Worm (Caenorhabditis elegans) whole organism, late embryonic: ENCODE data around the gene cank-26.

ENCODE experiments used
- C08G9.2 ChIP-seq: sonication (generic microtip); optimal IDR thresholded peaks from 2 replicates; lab custom pipeline; 2016; ENCODE audit warnings: mild to moderate bottlenecking, missing genetic modification characterization, moderate library complexity, missing compliant biosample characterization
- C38D4.7 ChIP-seq: fragments of 200-800 bp; sonication (Bioruptor generic); optimal IDR thresholded peaks from 2 replicates; lab custom pipeline; 2018; ENCODE audit warnings: mild to moderate bottlenecking, missing genetic modification characterization, moderate library complexity, missing compliant biosample characterization
- K02D7.2 ChIP-seq: sonication (generic microtip); optimal IDR thresholded peaks from 2 replicates; lab custom pipeline; 2017; ENCODE audit warnings: mild to moderate bottlenecking, missing genetic modification characterization, missing compliant biosample characterization
- ahr-1 ChIP-seq: sonication (generic microtip); optimal IDR thresholded peaks from 2 replicates; lab custom pipeline; 2016; ENCODE audit warnings: missing genetic modification characterization, missing compliant biosample characterization
- ceh-18 ChIP-seq: sonication (generic microtip); optimal IDR thresholded peaks from 2 replicates; lab custom pipeline; 2016; ENCODE audit warnings: missing genetic modification characterization, missing compliant biosample characterization
- ceh-22 ChIP-seq: sonication (generic microtip); optimal IDR thresholded peaks from 2 replicates; lab custom pipeline; 2017; ENCODE audit warnings: missing biosample characterization, missing genetic modification characterization
- ceh-24 ChIP-seq: sonication (generic microtip); optimal IDR thresholded peaks from 2 replicates; lab custom pipeline; 2016; ENCODE audit warnings: mild to moderate bottlenecking, missing genetic modification characterization, missing compliant biosample characterization
- ceh-30 ChIP-seq: fragments of 150-350 bp; optimal IDR thresholded peaks from 2 replicates; lab custom pipeline; 2014; ENCODE audit warnings: missing biosample characterization, missing genetic modification characterization
- ceh-45 ChIP-seq: fragments of 200-800 bp; sonication (Bioruptor generic); IDR thresholded peaks from 2 replicates; pipeline ENCODE4 v1.3.6; 2022; ENCODE audit warnings: missing genetic modification reagents, missing genetic modification characterization, missing compliant biosample characterization
- ceh-48 ChIP-seq: sonication (generic microtip); optimal IDR thresholded peaks from 2 replicates; lab custom pipeline; 2016; ENCODE audit warnings: missing genetic modification characterization, inconsistent platforms, missing compliant biosample characterization
- ceh-6 ChIP-seq: fragments of 200-800 bp; sonication (Bioruptor generic); optimal IDR thresholded peaks from 2 replicates; lab custom pipeline; 2018; ENCODE audit warnings: mild to moderate bottlenecking, missing genetic modification characterization, missing compliant biosample characterization
- che-1 ChIP-seq: sonication (generic microtip); optimal IDR thresholded peaks from 2 replicates; lab custom pipeline; 2016; ENCODE audit warnings: mild to moderate bottlenecking, missing genetic modification characterization, missing compliant biosample characterization
- dve-1 ChIP-seq: sonication (generic microtip); optimal IDR thresholded peaks from 2 replicates; lab custom pipeline; 2017; ENCODE audit warnings: antibody characterized with exemption, mild to moderate bottlenecking, missing genetic modification characterization, missing compliant biosample characterization
- elt-4 ChIP-seq: sonication (generic microtip); optimal IDR thresholded peaks from 2 replicates; lab custom pipeline; 2016; ENCODE audit warnings: missing genetic modification characterization, missing compliant biosample characterization
- eyg-1 ChIP-seq: sonication (generic microtip); optimal IDR thresholded peaks from 2 replicates; lab custom pipeline; 2016; ENCODE audit warnings: missing genotype, missing genetic modification characterization, missing compliant biosample characterization
- fkh-6 ChIP-seq: sonication (generic microtip); optimal IDR thresholded peaks from 2 replicates; lab custom pipeline; 2016; ENCODE audit warnings: missing genetic modification characterization, missing compliant biosample characterization
- hlh-13 ChIP-seq: fragments of 200-800 bp; sonication (Bioruptor generic); optimal IDR thresholded peaks from 2 replicates; lab custom pipeline; 2018; ENCODE audit warnings: mild to moderate bottlenecking, missing genetic modification characterization, missing compliant biosample characterization
- hlh-30 ChIP-seq: sonication (generic microtip); optimal IDR thresholded peaks from 2 replicates; lab custom pipeline; 2017; ENCODE audit warnings: antibody characterized with exemption, missing genetic modification characterization, missing compliant biosample characterization; ENCODE audit not compliant: insufficient read depth
- hlh-8 ChIP-seq: sonication (generic microtip); optimal IDR thresholded peaks from 2 replicates; lab custom pipeline; 2016; ENCODE audit warnings: missing genotype, missing genetic modification characterization, missing compliant biosample characterization
- lim-6 ChIP-seq: sonication (generic microtip); optimal IDR thresholded peaks from 2 replicates; lab custom pipeline; 2016; ENCODE audit warnings: missing genetic modification characterization, missing compliant biosample characterization
- lin-11 ChIP-seq: fragments of 200-800 bp; sonication (Bioruptor generic); optimal IDR thresholded peaks from 2 replicates; lab custom pipeline; 2018; ENCODE audit warnings: mild to moderate bottlenecking, missing genetic modification characterization, missing compliant biosample characterization
- madf-2 ChIP-seq: sonication (generic microtip); optimal IDR thresholded peaks from 2 replicates; lab custom pipeline; 2017; ENCODE audit warnings: missing genetic modification characterization, missing compliant biosample characterization
- mec-3 ChIP-seq: sonication (generic microtip); optimal IDR thresholded peaks from 2 replicates; lab custom pipeline; 2016; ENCODE audit warnings: borderline replicate concordance, missing genetic modification characterization, missing compliant biosample characterization
- nfya-1 ChIP-seq: sonication (generic microtip); optimal IDR thresholded peaks from 2 replicates; lab custom pipeline; 2017; ENCODE audit warnings: missing genetic modification characterization, mild to moderate bottlenecking, missing compliant biosample characterization, antibody characterized with exemption, moderate library complexity
- nhr-11 ChIP-seq: fragments of 150-350 bp; optimal IDR thresholded peaks from 2 replicates; lab custom pipeline; 2014; ENCODE audit warnings: missing biosample characterization, missing genetic modification characterization
- nhr-232 ChIP-seq: sonication (generic microtip); optimal IDR thresholded peaks from 2 replicates; lab custom pipeline; 2016; ENCODE audit warnings: missing genetic modification characterization, missing compliant biosample characterization
- npax-4 ChIP-seq: sonication (generic microtip); optimal IDR thresholded peaks from 2 replicates; lab custom pipeline; 2016; ENCODE audit warnings: missing genetic modification characterization, missing compliant biosample characterization
- odd-2 ChIP-seq: sonication (generic microtip); optimal IDR thresholded peaks from 2 replicates; lab custom pipeline; 2017; ENCODE audit warnings: antibody characterized with exemption, mild to moderate bottlenecking, missing genetic modification characterization, missing compliant biosample characterization
- pat-9 ChIP-seq: fragments of 200-800 bp; sonication (Bioruptor generic); optimal IDR thresholded peaks from 2 replicates; lab custom pipeline; 2018; ENCODE audit warnings: mild to moderate bottlenecking, missing genetic modification characterization, moderate library complexity, missing compliant biosample characterization
- pax-1 ChIP-seq: fragments of 150-350 bp; optimal IDR thresholded peaks from 2 replicates; lab custom pipeline; 2014; ENCODE audit warnings: missing biosample characterization, missing genetic modification characterization
- pha-2 ChIP-seq: sonication (generic microtip); optimal IDR thresholded peaks from 2 replicates; lab custom pipeline; 2017; ENCODE audit warnings: mild to moderate bottlenecking, missing genetic modification characterization, missing compliant biosample characterization
- pqm-1 ChIP-seq: sonication (generic microtip); optimal IDR thresholded peaks from 2 replicates; lab custom pipeline; 2016; ENCODE audit warnings: missing genetic modification characterization, missing compliant biosample characterization
- rnt-1 ChIP-seq: sonication (generic microtip); optimal IDR thresholded peaks from 2 replicates; lab custom pipeline; 2016; ENCODE audit warnings: missing genetic modification characterization, missing compliant biosample characterization
- sox-2 ChIP-seq: fragments of 200-800 bp; sonication (Bioruptor generic); IDR thresholded peaks from 2 replicates; pipeline ENCODE4 v1.3.6; 2022; ENCODE audit warnings: missing genetic modification reagents, missing genetic modification characterization, missing compliant biosample characterization
- sox-4 ChIP-seq: sonication (generic microtip); optimal IDR thresholded peaks from 2 replicates; lab custom pipeline; 2017; ENCODE audit warnings: mild to moderate bottlenecking, missing genetic modification characterization, inconsistent platforms, missing compliant biosample characterization
- tbx-7 ChIP-seq: sonication (generic microtip); optimal IDR thresholded peaks from 2 replicates; lab custom pipeline; 2016; ENCODE audit warnings: missing genotype, missing genetic modification characterization, missing compliant biosample characterization
- unc-42 ChIP-seq: sonication (generic microtip); optimal IDR thresholded peaks from 2 replicates; lab custom pipeline; 2016; ENCODE audit warnings: missing genotype, missing genetic modification characterization, missing compliant biosample characterization
- zip-5 ChIP-seq: sonication (generic microtip); optimal IDR thresholded peaks from 2 replicates; lab custom pipeline; 2016; ENCODE audit warnings: missing genetic modification characterization, missing compliant biosample characterization
- ztf-16 ChIP-seq: sonication (generic microtip); optimal IDR thresholded peaks from 2 replicates; lab custom pipeline; 2017; ENCODE audit warnings: missing genetic modification characterization, missing compliant biosample characterization

cank-26 gene

DNA sequence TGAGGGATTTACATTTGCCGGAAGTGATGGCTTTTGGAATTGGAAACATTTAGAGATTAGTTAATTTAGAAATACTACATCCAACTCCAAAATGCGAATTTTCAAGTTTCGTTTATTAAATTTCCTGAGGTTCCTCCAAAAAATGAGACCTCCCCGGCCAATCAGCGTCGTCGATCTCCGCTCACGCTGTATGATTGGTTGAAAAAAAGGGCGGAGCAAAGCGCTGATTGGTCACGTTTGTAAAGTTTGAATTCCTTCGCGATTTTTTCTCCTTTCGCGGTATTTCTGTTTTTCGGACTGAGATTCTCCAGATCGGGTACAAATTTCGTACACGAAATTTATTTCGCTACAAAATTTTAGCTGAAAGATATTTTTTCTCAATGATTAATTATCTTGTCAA is 27.5 kb downstream of the cank-26 start:
- no peak for TF ChIP-seq madf-2 (tag; lab: Kevin White, UChicago)
- peak; percentile 82 for TF ChIP-seq nfya-1 (tag; lab: Kevin White, UChicago)
- no peak for TF ChIP-seq K02D7.2

DNA sequence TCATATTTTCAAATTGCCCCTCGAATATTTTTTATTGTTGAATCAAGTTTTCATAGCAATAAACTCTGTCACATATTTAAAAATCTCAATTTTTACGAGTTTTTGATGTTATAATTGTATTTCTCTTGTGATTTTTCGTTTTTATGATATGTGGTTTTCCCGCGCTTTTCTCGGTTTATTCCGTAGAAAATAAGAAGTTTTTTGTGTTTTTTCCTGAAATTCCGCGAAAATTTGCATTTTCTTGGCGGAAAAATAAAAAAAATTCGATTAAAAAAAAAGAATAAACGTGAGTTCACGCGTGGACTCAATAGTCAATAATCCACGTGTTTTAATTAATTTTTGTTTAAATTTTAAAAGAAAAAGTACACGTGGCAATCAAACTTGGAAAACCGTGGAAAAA is 38.9 kb downstream of the cank-26 start:
- no peak for TF ChIP-seq C38D4.7 (GFP tag; lab: Kevin White, UChicago)
- TF ChIP-seq tbx-7 = no peak
- TF ChIP-seq ceh-30 = no peak
- no peak for TF ChIP-seq nfya-1 (tag; lab: Kevin White, UChicago)
- TF ChIP-seq madf-2 (tag; lab: Kevin White, UChicago) = no peak
- no peak for TF ChIP-seq odd-2 (tag; lab: Kevin White, UChicago)
- TF ChIP-seq ahr-1 (tag; lab: Kevin White, UChicago) = no peak
- TF ChIP-seq zip-5 (tag; lab: Kevin White, UChicago) = no peak
- TF ChIP-seq che-1 = no peak
- no peak for TF ChIP-seq ceh-48

ce11 chrII:3935098-3935497 is 39.8 kb downstream of the cank-26 start:
- no peak for TF ChIP-seq hlh-8 (tag; lab: Kevin White, UChicago)
- no peak for TF ChIP-seq K02D7.2
- no peak for TF ChIP-seq dve-1 (tag; lab: Kevin White, UChicago)
- TF ChIP-seq lin-11 (tag; lab: Kevin White, UChicago) = no peak
- no peak for TF ChIP-seq rnt-1 (tag; lab: Kevin White, UChicago)
- TF ChIP-seq ceh-18 (tag; lab: Kevin White, UChicago) = no peak
- TF ChIP-seq ahr-1 (tag; lab: Kevin White, UChicago) = no peak
- TF ChIP-seq pax-1 (tag; lab: Kevin White, UChicago) = no peak
- TF ChIP-seq elt-4 (tag; lab: Kevin White, UChicago) = no peak
- TF ChIP-seq pat-9 (tag; lab: Kevin White, UChicago) = no peak
- TF ChIP-seq lim-6 (tag; lab: Kevin White, UChicago) = no peak
- no peak for TF ChIP-seq pha-2 (tag; lab: Kevin White, UChicago)
- TF ChIP-seq ceh-45 (GFP tag; lab: Robert Waterston, UW) = no peak

- no peak for TF ChIP-seq sox-4 (tag; lab: Kevin White, UChicago)
- TF ChIP-seq pqm-1 = no peak
- no peak for TF ChIP-seq eyg-1
- no peak for TF ChIP-seq hlh-30
- no peak for TF ChIP-seq nhr-232 (tag; lab: Kevin White, UChicago)
- TF ChIP-seq madf-2 (tag; lab: Kevin White, UChicago) = no peak
- TF ChIP-seq C08G9.2 (tag; lab: Kevin White, UChicago) = no peak
- TF ChIP-seq lin-11 (tag; lab: Kevin White, UChicago) = no peak
- no peak for TF ChIP-seq nhr-11 (tag; lab: Kevin White, UChicago)
- TF ChIP-seq unc-42 (tag; lab: Kevin White, UChicago) = no peak
- no peak for TF ChIP-seq ceh-24 (tag; lab: Kevin White, UChicago)
- no peak for TF ChIP-seq npax-4
- no peak for TF ChIP-seq hlh-13 (GFP tag; lab: Kevin White, UChicago)
- TF ChIP-seq ceh-22 (tag; lab: Kevin White, UChicago) = no peak
- no peak for TF ChIP-seq ztf-16 (tag; lab: Kevin White, UChicago)
- TF ChIP-seq mec-3 = no peak
- no peak for TF ChIP-seq C38D4.7 (GFP tag; lab: Kevin White, UChicago)
Measured at ce11 chrII:3934085-3934484, 40.8 kb downstream of the cank-26 start, which contains the start of gene Y14H12B.1. TSS of gene Y14H12B.1 (plus strand) at chrII:3934447.

DNA sequence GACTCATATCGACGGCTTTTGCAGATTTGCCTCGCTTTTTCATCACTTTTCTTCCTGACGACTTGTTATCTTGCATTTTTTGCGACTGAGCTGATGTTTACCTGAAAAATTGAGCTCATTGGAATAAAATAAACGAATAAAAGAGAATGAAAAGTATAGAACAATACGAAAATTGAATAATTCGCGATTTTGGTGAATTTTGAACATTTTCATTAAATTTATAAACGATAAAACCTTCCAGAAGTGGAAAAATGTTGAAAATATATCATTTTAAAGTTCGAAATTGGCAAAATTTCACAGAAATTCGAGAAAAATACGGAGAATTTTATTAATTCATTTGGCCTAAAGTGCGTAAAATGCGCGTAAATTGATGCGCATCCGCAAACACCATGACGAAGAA is 41.2 kb downstream of the cank-26 start, which contains the start of gene Y14H12B.2:
Gene Y14H12B.2, minus strand, starts transcription at position 101 of the 400 bp plus-strand sequence.
- TF ChIP-seq sox-2 (GFP tag; lab: Robert Waterston, UW) (no peak), fkh-6 (no peak), pax-1 (tag; lab: Kevin White, UChicago) (no peak), ceh-6 (GFP tag; lab: Kevin White, UChicago) (no peak), ztf-16 (tag; lab: Kevin White, UChicago) (no peak)
